Fruit fly (Drosophila melanogaster): ENCODE data around the gene CG2021.

The CG2021 gene

DNA sequence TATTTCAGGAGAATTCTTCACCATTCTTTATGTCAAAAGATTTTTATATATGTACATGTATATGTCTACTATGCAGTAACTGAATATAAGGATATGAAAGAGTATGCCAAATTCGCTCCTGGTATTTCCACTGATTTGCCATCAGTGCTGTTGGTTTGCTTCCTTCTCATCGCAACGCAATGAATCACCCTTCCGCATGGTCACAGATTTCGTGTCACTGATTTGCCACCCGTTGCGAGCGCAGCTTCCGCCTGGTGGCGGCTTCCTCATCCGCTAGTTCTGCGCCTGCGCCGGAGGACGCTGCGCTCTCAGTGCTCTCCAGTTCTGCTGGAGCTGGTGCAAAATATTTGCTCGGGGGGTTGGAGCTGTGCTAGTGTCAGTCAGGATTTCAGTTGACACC, 29.0 kb downstream of the CG2021 start (continued):
- TF ChIP-seq Hr4 (GFP tag; optimal IDR thresholded peaks at IDR 0.05) (no peak), pdm3 (GFP tag; optimal IDR thresholded peaks at IDR 0.05) (no peak), Eip78C (GFP tag) (peak; percentile 57), CG8319 (GFP tag; optimal IDR thresholded peaks at IDR 0.05) (no peak), CG16779 (tag; optimal IDR thresholded peaks at IDR 0.05) (no peak), Eip93F (GFP tag; optimal IDR thresholded peaks at IDR 0.05) (no peak), CG11902 (GFP tag; optimal IDR thresholded peaks at IDR 0.05) (no peak)

DNA sequence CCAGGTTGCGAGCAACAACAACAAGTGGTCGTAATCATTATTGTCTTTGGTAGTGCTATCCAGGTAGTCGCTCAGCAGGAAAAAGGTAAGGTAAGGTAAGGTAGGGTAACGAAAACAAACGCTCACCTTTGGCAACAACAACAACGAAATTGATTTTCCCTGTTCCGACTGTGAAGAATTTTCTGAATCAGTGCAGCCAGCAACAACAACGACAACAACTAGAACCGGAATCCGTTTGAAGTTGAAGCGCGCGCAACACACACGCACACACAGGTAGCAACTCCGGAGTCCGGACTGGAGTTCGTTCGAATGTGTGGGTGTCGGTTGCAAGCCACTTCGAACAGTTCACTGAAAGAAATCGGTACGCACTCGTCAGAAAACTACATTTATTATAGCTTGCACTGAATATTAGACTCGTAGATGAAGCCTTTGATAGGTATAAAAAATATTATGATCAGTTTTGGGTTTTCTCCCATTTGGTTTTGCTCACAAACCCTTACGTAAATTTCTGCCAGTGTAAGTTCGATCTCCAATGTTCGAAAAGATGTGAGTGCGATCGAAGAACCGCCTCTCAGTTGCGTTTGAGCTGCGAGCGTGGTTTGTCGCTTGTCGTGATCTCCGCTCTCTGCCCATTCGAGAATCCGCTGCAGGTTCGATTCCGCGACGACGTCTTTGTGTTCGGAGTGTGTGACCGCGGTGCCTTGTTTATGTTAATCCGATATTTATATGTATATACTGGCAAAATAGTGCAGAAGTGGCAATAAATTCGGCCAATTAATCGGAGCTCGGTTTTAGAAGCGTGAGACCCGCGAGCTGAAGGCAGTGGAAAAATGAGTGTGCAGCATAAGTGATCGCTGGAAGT, 30.6 kb downstream of the CG2021 start, which contains the start of gene CG13921:
CG13921 (plus strand) TSS at position 570 of the 862 bp plus-strand sequence.
- TF ChIP-seq cyc (GFP tag; optimal IDR thresholded peaks at IDR 0.05) (peak; percentile 100), CG11294 (GFP tag; IDR thresholded peaks at IDR 0.05) (peak; percentile 99), spab (GFP tag; optimal IDR thresholded peaks at IDR 0.05) (peak; percentile 100), fd59A (GFP tag; optimal IDR thresholded peaks at IDR 0.05) (peak; percentile 100), CG10631 (GFP tag; optimal IDR thresholded peaks at IDR 0.05) (peak; percentile 100), pdm3 (GFP tag; optimal IDR thresholded peaks at IDR 0.05) (peak; percentile 100), net (GFP tag; optimal IDR thresholded peaks at IDR 0.05) (peak; percentile 99), CG16779 (tag; optimal IDR thresholded peaks at IDR 0.05) (peak; percentile 93), CG3032 (tag; optimal IDR thresholded peaks at IDR 0.05) (peak; percentile 100), vri (GFP tag; optimal IDR thresholded peaks at IDR 0.05) (peak; percentile 99), CG6854 (GFP tag; optimal IDR thresholded peaks at IDR 0.05) (peak; percentile 99), CG6792 (GFP tag; optimal IDR thresholded peaks at IDR 0.05) (peak; percentile 100), Hr38 (GFP tag; optimal IDR thresholded peaks at IDR 0.05) (peak; percentile 90), Gug (GFP tag; IDR thresholded peaks at IDR 0.05) (peak; percentile 100), Ets21C (GFP tag; optimal IDR thresholded peaks at IDR 0.05) (peak; percentile 99), Smox (GFP tag; optimal IDR thresholded peaks at IDR 0.05) (peak; percentile 99), CG32006 (GFP tag; optimal IDR thresholded peaks at IDR 0.05) (peak; percentile 100), Ets96B (tag; optimal IDR thresholded peaks at IDR 0.05) (peak; percentile 100), svp (GFP tag) (peak; percentile 100), CG1621 (tag; optimal IDR thresholded peaks at IDR 0.05) (peak; percentile 100), Eip75B (GFP tag; optimal IDR thresholded peaks at IDR 0.05) (peak; percentile 100), esn (GFP tag; optimal IDR thresholded peaks at IDR 0.05) (peak; percentile 100), fkh (GFP tag; optimal IDR thresholded peaks at IDR 0.05) (peak; percentile 91), OdsH (GFP tag; optimal IDR thresholded peaks at IDR 0.05) (peak; percentile 100), CG6163 (GFP tag; IDR thresholded peaks at IDR 0.05) (peak; percentile 100), CG3919 (GFP tag; optimal IDR thresholded peaks at IDR 0.05) (peak; percentile 100), CG8319 (GFP tag; optimal IDR thresholded peaks at IDR 0.05) (peak; percentile 99), dsx (GFP tag; optimal IDR thresholded peaks at IDR 0.05; ENCODE audit: poor library complexity, severe bottlenecking) (peak; percentile 99), salr (GFP tag; optimal IDR thresholded peaks at IDR 0.05) (peak; percentile 98 to 99), ss (GFP tag; optimal IDR thresholded peaks at IDR 0.05) (peak; percentile 99), CG9139 (GFP tag; optimal IDR thresholded peaks at IDR 0.05) (peak; percentile 99), fd85E (GFP tag; optimal IDR thresholded peaks at IDR 0.05) (peak; percentile 98), CG4318 (GFP tag; optimal IDR thresholded peaks at IDR 0.05) (peak; percentile 99), Lpt (GFP tag; optimal IDR thresholded peaks at IDR 0.05) (peak; percentile 99), CG11762 (GFP tag; optimal IDR thresholded peaks at IDR 0.05; ENCODE audit: insufficient read depth) (peak; percentile 100), CG6276 (GFP tag; optimal IDR thresholded peaks at IDR 0.05) (peak; percentile 99), Blimp-1 (GFP tag; optimal IDR thresholded peaks at IDR 0.05) (peak; percentile 97), CG34406 (GFP tag; optimal IDR thresholded peaks at IDR 0.05) (peak; percentile 99), Eip78C (GFP tag) (peak; percentile 100), CG11902 (GFP tag; optimal IDR thresholded peaks at IDR 0.05) (peak; percentile 99), CG31627 (GFP tag; optimal IDR thresholded peaks at IDR 0.05) (peak; percentile 99), Met (GFP tag; optimal IDR thresholded peaks at IDR 0.05) (peak; percentile 99), CG8119 (GFP tag; IDR thresholded peaks at IDR 0.05) (peak; percentile 100), Sox15 (GFP tag; optimal IDR thresholded peaks at IDR 0.05) (peak; percentile 99), CG7368 (GFP tag; optimal IDR thresholded peaks at IDR 0.05) (peak; percentile 100)

All from whole organism, prepupa.